Worm (Caenorhabditis elegans): ENCODE results near the gene C40H1.8.
A peak's percentile ranks its signal among the peaks of the same experiment; 100 is the strongest.

Gene C40H1.8

ce11 chrIII:9289815-9290214 lies 24.7 kb upstream of the C40H1.8 start (continued):
- TF ChIP-seq duxl-1 (tag; optimal IDR thresholded peaks at IDR 0.05; ENCODE audit: poor library complexity) (no peak), ceh-82 (tag; optimal IDR thresholded peaks at IDR 0.05) (no peak)

DNA sequence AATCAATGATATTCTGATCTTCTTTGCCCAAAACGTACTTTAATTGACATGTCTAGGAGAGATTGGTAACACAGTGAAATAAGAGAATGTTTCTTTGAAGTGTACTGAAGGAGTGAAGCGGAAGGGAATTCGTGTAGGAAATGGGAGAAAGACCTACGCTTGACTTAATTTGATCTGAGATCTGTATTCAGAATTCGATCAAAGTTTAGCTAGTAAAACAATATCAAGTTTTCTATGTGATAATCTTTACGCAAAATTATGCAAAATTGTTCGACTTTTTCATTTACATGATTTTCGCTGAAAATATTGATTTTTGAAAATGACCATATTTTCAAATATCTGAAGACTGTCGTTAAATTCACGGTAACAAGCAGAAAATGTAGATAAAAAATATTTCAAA lies 17.2 kb upstream of the C40H1.8 start, which contains the start of gene K01B6.4:
Gene K01B6.4, minus strand, starts transcription at position 101 of the 400 bp plus-strand sequence.
- TF ChIP-seq madf-9 (GFP tag; conservative IDR thresholded peaks at IDR 0.05) (no peak), nhr-25 (tag; optimal IDR thresholded peaks at IDR 0.05; ENCODE audit: borderline replicate concordance, insufficient read depth) (no peak), aha-1 (tag) (peak; percentile 25), tra-1 (GFP tag; IDR thresholded peaks at IDR 0.05) (no peak)

ce11 chrIII:9299116-9299515 lies 15.4 kb upstream of the C40H1.8 start:
- no peak for TF ChIP-seq mxl-2 (GFP tag; conservative IDR thresholded peaks at IDR 0.05)
- peak in 1 of 2 experiments; percentile 71 for TF ChIP-seq unc-62 (GFP tag; optimal IDR thresholded peaks at IDR 0.05 in 1 of 2)
- TF ChIP-seq unc-62 (tag; optimal IDR thresholded peaks at IDR 0.05) = no peak

- TF ChIP-seq daf-16 (GFP tag; optimal IDR thresholded peaks at IDR 0.05) = no peak
- no peak for TF ChIP-seq daf-16 (tag; optimal IDR thresholded peaks at IDR 0.05)
- no peak for TF ChIP-seq ceh-44 (GFP tag; IDR thresholded peaks at IDR 0.05)
- TF ChIP-seq aha-1 (tag) = no peak
- no peak for TF ChIP-seq spr-1 (tag; optimal IDR thresholded peaks at IDR 0.05)
- no peak for TF ChIP-seq fos-1 (tag; optimal IDR thresholded peaks at IDR 0.05)
- TF ChIP-seq ZK337.2 (GFP tag; IDR thresholded peaks at IDR 0.05) = no peak
- no peak for TF ChIP-seq ceh-20 (GFP tag; IDR thresholded peaks at IDR 0.05)
- TF ChIP-seq zip-11 (GFP tag; IDR thresholded peaks at IDR 0.05) = no peak
- TF ChIP-seq aly-2 (tag; optimal IDR thresholded peaks at IDR 0.05) = no peak
- no peak for TF ChIP-seq mes-2 (tag; optimal IDR thresholded peaks at IDR 0.05; ENCODE audit: poor library complexity, severe bottlenecking)
- no peak for TF ChIP-seq gei-8 (GFP tag; optimal IDR thresholded peaks at IDR 0.05)
- no peak for TF ChIP-seq ama-1 (optimal IDR thresholded peaks at IDR 0.05)
- no peak for TF ChIP-seq attf-4 (tag; optimal IDR thresholded peaks at IDR 0.05)
- TF ChIP-seq cey-2 (tag; optimal IDR thresholded peaks at IDR 0.05; ENCODE audit: borderline replicate concordance, insufficient read depth) = no peak
- TF ChIP-seq nhr-41 (GFP tag; IDR thresholded peaks at IDR 0.05) = no peak
- TF ChIP-seq fkh-10 (GFP tag; optimal IDR thresholded peaks at IDR 0.05) = no peak
- no peak for TF ChIP-seq lin-29 (GFP tag; IDR thresholded peaks at IDR 0.05)
Observed at ce11 chrIII:9299919-9300318, 14.6 kb upstream of the C40H1.8 start, which contains the start of gene K01B6.3. Gene K01B6.3, plus strand, starts transcription at chrIII:9300219.

ce11 chrIII:9300670-9301069 lies 13.8 kb upstream of the C40H1.8 start:
- peak; percentile 32 for TF ChIP-seq nhr-28 (tag; optimal IDR thresholded peaks at IDR 0.05)
- TF ChIP-seq Y48G9A.11 (GFP tag; IDR thresholded peaks at IDR 0.05) = no peak

DNA sequence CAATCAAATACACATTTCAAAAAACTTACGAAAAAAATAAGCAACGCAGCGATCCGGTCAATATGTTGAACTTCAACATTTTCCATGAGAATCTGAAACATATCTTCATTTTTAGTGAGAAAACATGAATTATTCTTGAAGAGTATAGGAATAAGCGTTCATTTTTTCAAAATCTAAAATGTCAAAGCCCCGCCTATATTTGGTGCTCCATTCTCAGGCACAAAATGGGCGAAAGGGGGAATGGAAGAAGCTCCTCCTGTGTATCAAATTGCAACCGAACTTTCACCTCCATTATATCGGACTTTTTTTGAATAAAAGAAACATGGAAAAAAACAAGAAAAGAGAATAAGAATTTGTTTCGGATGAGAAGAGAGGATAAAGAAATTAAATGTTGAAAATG lies 7.9 kb upstream of the C40H1.8 start, which contains the start of gene srx-45:
Gene srx-45, minus strand, starts transcription at position 101 of the 400 bp plus-strand sequence.
- no peak for TF ChIP-seq zip-11 (GFP tag; IDR thresholded peaks at IDR 0.05)
- TF ChIP-seq daf-16 (GFP tag; optimal IDR thresholded peaks at IDR 0.05) = no peak
- TF ChIP-seq daf-16 (tag; optimal IDR thresholded peaks at IDR 0.05) = no peak
- TF ChIP-seq nhr-111 (GFP tag; optimal IDR thresholded peaks at IDR 0.05) = no peak
- no peak for TF ChIP-seq lin-38 (GFP tag; IDR thresholded peaks at IDR 0.05)
- no peak for TF ChIP-seq duxl-1 (tag; optimal IDR thresholded peaks at IDR 0.05; ENCODE audit: poor library complexity)
- TF ChIP-seq hlh-11 (tag; optimal IDR thresholded peaks at IDR 0.05) = no peak
- TF ChIP-seq jun-1 (tag; optimal IDR thresholded peaks at IDR 0.05) = no peak
- no peak for TF ChIP-seq nhr-237 (tag; optimal IDR thresholded peaks at IDR 0.05)
- TF ChIP-seq dmd-9 (GFP tag; IDR thresholded peaks at IDR 0.05) = no peak

Measured in whole organism, L4 larva.